Fruit fly (Drosophila melanogaster) whole organism, embryonic: ENCODE measurements around the gene CG15814.

Source experiments
- ATbp ChIP-seq: fragments of 200-800 bp; sonication (Bioruptor generic); optimal IDR thresholded peaks from 2 replicates; lab custom pipeline; 2017; ENCODE audit warnings: missing biosample characterization, mild to moderate bottlenecking, missing genetic modification characterization, missing genetic modification reagents
- Adf1 ChIP-seq: fragments of 200-800 bp; sonication (Bioruptor generic); IDR thresholded peaks from 2 replicates; pipeline ENCODE4 v1.3.6; 2022; ENCODE audit warnings: missing biosample characterization, missing genetic modification characterization
- Aef1 ChIP-seq: fragments of 200-800 bp; sonication (Bioruptor generic); IDR thresholded peaks from 3 replicates; pipeline ENCODE4 v1.3.6; 2022; ENCODE audit warnings: missing biosample characterization, missing genetic modification characterization
- Bgb ChIP-seq: fragments of 200-800 bp; sonication (Bioruptor generic); IDR thresholded peaks from 2 replicates; pipeline ENCODE4 v1.3.6; 2022; ENCODE audit warnings: missing biosample characterization, missing genetic modification characterization; ENCODE audit not compliant: partially characterized antibody
- CG12071 ChIP-seq: fragments of 200-800 bp; sonication (Bioruptor generic); optimal IDR thresholded peaks from 3 replicates; lab custom pipeline; 2018; ENCODE audit warnings: missing biosample characterization, mild to moderate bottlenecking, missing genetic modification characterization
- CG12769 ChIP-seq: fragments of 200-800 bp; sonication (Bioruptor generic); optimal IDR thresholded peaks from 2 replicates; lab custom pipeline; 2019; ENCODE audit warnings: missing biosample characterization, mild to moderate bottlenecking, missing genetic modification characterization, moderate library complexity
- CG1832 ChIP-seq: fragments of 200-800 bp; sonication (Bioruptor generic); optimal IDR thresholded peaks from 2 replicates; lab custom pipeline; 2017; ENCODE audit warnings: missing biosample characterization, mild to moderate bottlenecking, missing genetic modification characterization, inconsistent platforms
- CG2199 ChIP-seq: fragments of 200-800 bp; sonication (Bioruptor generic); IDR thresholded peaks from 3 replicates; pipeline ENCODE4 v1.3.6; 2022; ENCODE audit warnings: missing biosample characterization, missing genetic modification characterization
- CG6813 ChIP-seq: fragments of 200-800 bp; sonication (Bioruptor generic); optimal IDR thresholded peaks from 2 replicates; lab custom pipeline; 2017; ENCODE audit warnings: missing biosample characterization, missing genetic modification characterization, mild to moderate bottlenecking, moderate library complexity, missing genetic modification reagents
- CG7745 ChIP-seq: fragments of 200-800 bp; sonication (Bioruptor generic); optimal IDR thresholded peaks from 2 replicates; lab custom pipeline; 2018; ENCODE audit warnings: missing biosample characterization, mild to moderate bottlenecking, missing genetic modification characterization, moderate library complexity
- CG8290 ChIP-seq, 3 experiments: fragments of 200-800 bp; sonication (Bioruptor generic); optimal IDR thresholded peaks; 2 replicates each; lab custom pipeline; 2016 to 2019; ENCODE audit warnings: missing biosample characterization in 3 of 3, missing genetic modification characterization in 3 of 3, mild to moderate bottlenecking in 2 of 3, moderate library complexity in 1 of 3
- Dad ChIP-seq: fragments of 200-800 bp; sonication (Bioruptor generic); optimal IDR thresholded peaks from 3 replicates; lab custom pipeline; 2016; ENCODE audit warnings: missing biosample characterization, missing genetic modification characterization
- Deaf1 ChIP-seq: fragments of 200-800 bp; optimal IDR thresholded peaks from 3 replicates; lab custom pipeline; 2019; ENCODE audit warnings: missing biosample characterization, mild to moderate bottlenecking, missing genetic modification characterization, moderate library complexity
- ERR ChIP-seq: fragments of 200-800 bp; sonication (Bioruptor generic); optimal IDR thresholded peaks from 2 replicates; lab custom pipeline; 2016; ENCODE audit warnings: missing biosample characterization, missing genetic modification characterization
- Ets97D ChIP-seq: fragments of 200-800 bp; sonication (Bioruptor generic); optimal IDR thresholded peaks from 3 replicates; lab custom pipeline; 2016; ENCODE audit warnings: missing biosample characterization, missing genetic modification characterization
- NFAT ChIP-seq: fragments of 200-800 bp; sonication (Bioruptor generic); IDR thresholded peaks from 2 replicates; pipeline ENCODE4 v1.3.6; 2022; ENCODE audit warnings: missing biosample characterization, missing genetic modification characterization
- Neu2 ChIP-seq: fragments of 200-800 bp; sonication (Bioruptor generic); optimal IDR thresholded peaks from 3 replicates; lab custom pipeline; 2016; ENCODE audit warnings: missing biosample characterization, missing genetic modification characterization, borderline replicate concordance
- Sox102F ChIP-seq: fragments of 200-800 bp; sonication (Bioruptor generic); optimal IDR thresholded peaks from 2 replicates; lab custom pipeline; 2018; ENCODE audit warnings: missing biosample characterization, mild to moderate bottlenecking, missing genetic modification characterization, moderate library complexity
- Trl ChIP-seq, 3 experiments: fragments of >200 bp in 2 of 3; fragments of 200-800 bp in 1 of 3; sonication (Bioruptor generic) in 1 of 3; optimal IDR thresholded peaks; 2 replicates in 1 of 3; 3 replicates in 2 of 3; lab custom pipeline; 2016 to 2017; ENCODE audit warnings: missing biosample characterization in 1 of 3, missing genetic modification characterization in 1 of 3
- bbx ChIP-seq: fragments of 200-800 bp; sonication (Bioruptor generic); IDR thresholded peaks from 2 replicates; pipeline ENCODE4 v1.3.6; 2022; ENCODE audit warnings: missing biosample characterization, missing genetic modification characterization; ENCODE audit not compliant: partially characterized antibody
- bowl ChIP-seq: fragments of 200-800 bp; sonication (Bioruptor generic); IDR thresholded peaks from 2 replicates; pipeline ENCODE4 v1.3.6; 2022; ENCODE audit warnings: missing biosample characterization, missing genetic modification characterization
- chinmo ChIP-seq: fragments of 200-800 bp; sonication (Bioruptor generic); IDR thresholded peaks from 4 replicates; pipeline ENCODE4 v1.3.6; 2022; ENCODE audit warnings: missing biosample characterization, missing genetic modification characterization; ENCODE audit not compliant: partially characterized antibody
- crol ChIP-seq: fragments of 200-800 bp; sonication (Bioruptor generic); IDR thresholded peaks from 2 replicates; pipeline ENCODE4 v1.3.6; 2022; ENCODE audit warnings: missing biosample characterization, missing genetic modification characterization
- dati ChIP-seq: fragments of 200-800 bp; sonication (Bioruptor generic); IDR thresholded peaks from 2 replicates; pipeline ENCODE4 v1.3.6; 2022; ENCODE audit warnings: missing biosample characterization, missing genetic modification characterization
- fu2 ChIP-seq: fragments of 200-800 bp; sonication (Bioruptor generic); optimal IDR thresholded peaks from 2 replicates; lab custom pipeline; 2016; ENCODE audit warnings: missing biosample characterization, missing genetic modification characterization
- gro ChIP-seq: fragments of 200-800 bp; sonication (Bioruptor generic); optimal IDR thresholded peaks from 2 replicates; lab custom pipeline; 2016; ENCODE audit warnings: missing biosample characterization, missing genetic modification characterization
- ham ChIP-seq: fragments of 200-800 bp; sonication (Bioruptor generic); IDR thresholded peaks from 2 replicates; pipeline ENCODE4 v1.3.6; 2022; ENCODE audit warnings: missing biosample characterization, missing genetic modification characterization
- klu ChIP-seq: fragments of 200-800 bp; sonication (Bioruptor generic); IDR thresholded peaks from 2 replicates; pipeline ENCODE4 v1.3.6; 2022; ENCODE audit warnings: missing biosample characterization, missing genetic modification characterization
- kni ChIP-seq: fragments of 200-800 bp; sonication (Bioruptor generic); optimal IDR thresholded peaks from 3 replicates; lab custom pipeline; 2017; ENCODE audit warnings: mild to moderate bottlenecking, missing biosample characterization, missing genetic modification reagents, missing genetic modification characterization
- sd ChIP-seq: fragments of 200-800 bp; sonication (Bioruptor generic); optimal IDR thresholded peaks from 3 replicates; lab custom pipeline; 2018; ENCODE audit warnings: missing biosample characterization, mild to moderate bottlenecking, missing genetic modification characterization, moderate library complexity
- so ChIP-seq: fragments of 200-800 bp; sonication (Bioruptor generic); IDR thresholded peaks from 3 replicates; pipeline ENCODE4 v1.3.6; 2022; ENCODE audit warnings: missing biosample characterization, missing genetic modification characterization
- unc-4 ChIP-seq: fragments of 200-800 bp; sonication (Bioruptor generic); IDR thresholded peaks from 2 replicates; pipeline ENCODE4 v1.3.6; 2022; ENCODE audit warnings: missing biosample characterization, missing genetic modification characterization; ENCODE audit not compliant: partially characterized antibody
- vvl ChIP-seq: fragments of 200-800 bp; sonication (Bioruptor generic); IDR thresholded peaks from 2 replicates; pipeline ENCODE4 v1.3.6; 2022; ENCODE audit warnings: missing biosample characterization, missing genetic modification characterization
- wek ChIP-seq: fragments of 200-800 bp; sonication (Bioruptor generic); optimal IDR thresholded peaks from 3 replicates; lab custom pipeline; 2018; ENCODE audit warnings: missing biosample characterization, mild to moderate bottlenecking, missing genetic modification characterization, moderate library complexity
- z ChIP-seq: fragments of 200-800 bp; sonication (Bioruptor generic); IDR thresholded peaks from 3 replicates; pipeline ENCODE4 v1.3.6; 2022; ENCODE audit warnings: missing biosample characterization, missing genetic modification characterization

The CG15814 gene

DNA sequence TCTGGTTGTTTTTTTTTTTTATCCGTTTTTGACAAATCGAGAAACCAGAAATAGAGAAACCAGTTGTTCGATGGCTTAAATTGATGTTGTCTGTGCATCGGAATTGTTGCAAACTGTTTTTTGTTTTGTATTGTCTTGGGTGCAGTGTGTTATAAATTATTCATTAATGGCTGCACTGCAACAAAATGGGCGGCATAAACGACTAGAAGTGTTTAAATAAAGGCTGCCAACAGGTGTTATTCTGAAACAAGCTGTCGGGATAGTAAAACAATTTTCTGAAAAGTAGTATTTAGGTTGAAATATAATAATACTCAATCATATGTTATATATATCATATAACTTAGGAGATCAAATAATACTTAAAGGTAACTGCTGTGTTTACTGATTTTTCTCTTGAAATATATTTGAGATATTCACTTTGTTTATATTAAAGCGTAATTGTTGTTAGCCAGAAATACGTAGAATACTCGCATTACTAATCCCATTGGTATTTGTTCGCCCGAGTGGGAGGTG is 13.7 kb downstream of the CG15814 start (continued):
- no peak for TF ChIP-seq Dad (GFP tag; lab: Kevin White, UChicago)
- TF ChIP-seq gro (GFP tag; lab: Kevin White, UChicago), result no peak
- no peak for TF ChIP-seq so
- no peak for TF ChIP-seq CG2199 (GFP tag; lab: Robert Waterston, UW)
- no peak for TF ChIP-seq ATbp (GFP tag; lab: Kevin White, UChicago)
- TF ChIP-seq CG6813 (GFP tag; lab: Kevin White, UChicago), result no peak
- TF ChIP-seq wek, result no peak
- no peak for TF ChIP-seq fu2 (GFP tag; lab: Kevin White, UChicago)
- TF ChIP-seq Ets97D (GFP tag; lab: Kevin White, UChicago), result no peak
- TF ChIP-seq bowl, result no peak
- no peak for TF ChIP-seq ERR (GFP tag; lab: Kevin White, UChicago)
- no peak for TF ChIP-seq klu (GFP tag; lab: Robert Waterston, UW)

DNA sequence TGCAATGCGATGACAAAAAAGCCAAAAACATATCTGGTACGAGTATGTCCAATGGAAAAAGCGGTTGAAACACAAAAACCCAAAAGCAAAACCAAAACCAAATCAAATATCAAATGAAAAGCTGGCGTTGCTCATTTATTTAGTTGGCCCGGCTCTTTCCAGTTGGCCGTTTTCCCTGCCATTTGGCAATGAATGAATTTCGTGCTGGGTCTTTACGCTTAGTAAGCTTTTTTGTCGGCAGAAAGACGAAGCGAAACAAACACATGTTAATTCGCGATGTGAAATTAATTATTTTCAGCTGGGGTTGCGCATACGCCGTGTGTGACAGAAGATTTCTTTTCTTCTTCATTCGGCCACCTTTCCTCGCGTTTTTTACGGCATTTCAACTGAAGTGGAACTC is 15.4 kb downstream of the CG15814 start:
- TF ChIP-seq Sox102F (GFP tag; lab: Kevin White, UChicago) (no peak), CG2199 (GFP tag; lab: Robert Waterston, UW) (0 out of 3 replicates have a peak, but pooled peaks have one; percentile 12), Aef1 (GFP tag; lab: Robert Waterston, UW) (no peak)

DNA sequence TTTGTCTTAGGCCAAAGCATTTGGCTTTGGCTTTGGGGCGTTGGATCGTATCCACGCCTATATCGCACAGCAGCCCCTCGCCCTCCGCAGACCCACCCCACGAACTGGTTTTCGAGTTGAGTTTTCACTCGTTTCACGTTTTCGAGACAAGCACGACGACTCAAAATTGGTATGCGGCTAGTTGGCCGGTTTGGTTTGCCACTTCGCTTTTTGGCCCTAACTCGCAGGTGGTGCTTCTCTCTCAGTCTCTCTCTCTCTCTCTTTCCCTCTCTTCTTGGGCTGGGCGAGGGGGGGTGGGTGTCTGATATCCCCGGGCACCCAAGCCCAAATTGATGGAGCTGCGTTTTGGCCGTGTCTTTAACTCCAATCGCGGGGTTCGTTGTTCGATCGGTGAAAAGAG is 16.2 kb downstream of the CG15814 start:
- TF ChIP-seq kni (GFP tag; lab: Kevin White, UChicago) (peak; percentile 47), CG12769 (tag; lab: Kevin White, UChicago) (peak; percentile 37), Adf1 (GFP tag; lab: Robert Waterston, UW) (no peak), CG12071 (GFP tag; lab: Kevin White, UChicago) (no peak), CG8290 (GFP tag; optimal IDR thresholded peaks at IDR 0.05; lab: Kevin White, UChicago) (no peak), CG8290 (tag; optimal IDR thresholded peaks at IDR 0.05; lab: Kevin White, UChicago) (no peak), Trl (optimal IDR thresholded peaks at IDR 0.05; lab: Kevin White, UChicago) (peak; percentile 48 to 59), Trl (GFP tag; optimal IDR thresholded peaks at IDR 0.05; lab: Kevin White, UChicago) (no peak), sd (peak; percentile 71), CG1832 (GFP tag; lab: Kevin White, UChicago) (peak; percentile 14), z (peak; percentile 95), NFAT (GFP tag; lab: Robert Waterston, UW) (no peak), dati (GFP tag; lab: Robert Waterston, UW) (no peak), unc-4 (GFP tag; lab: Robert Waterston, UW) (0 out of 2 replicates have a peak, but pooled peaks have one; percentile 20), Neu2 (GFP tag; lab: Kevin White, UChicago) (no peak), vvl (GFP tag; lab: Robert Waterston, UW) (peak; percentile 13; the same call in 1 of the 2 replicates), CG7745 (tag; lab: Kevin White, UChicago) (no peak), Bgb (GFP tag; lab: Robert Waterston, UW) (no peak), crol (GFP tag; lab: Robert Waterston, UW) (peak; percentile 83), ham (no peak), chinmo (GFP tag; lab: Robert Waterston, UW) (peak; percentile 67; the same call in 1 of the 4 replicates), Deaf1 (tag; lab: Kevin White, UChicago) (peak; percentile 9), bbx (GFP tag; lab: Robert Waterston, UW) (0 out of 2 replicates have a peak, but pooled peaks have one; percentile 21)
